Fruit fly (Drosophila melanogaster): ENCODE measurements around the gene CG33928.

CG33928 gene

dm6 chr2L:17427929-17428456, 8.4 kb downstream of the CG33928 start (continued):
- no peak for TF ChIP-seq ato (GFP tag; IDR thresholded peaks at IDR 0.05; ENCODE audit: partially characterized antibody)
- TF ChIP-seq crp (GFP tag; optimal IDR thresholded peaks at IDR 0.05): no peak
- no peak for TF ChIP-seq CG1647 (GFP tag; optimal IDR thresholded peaks at IDR 0.05)
- no peak for TF ChIP-seq CG11696 (GFP tag; IDR thresholded peaks at IDR 0.05)
- TF ChIP-seq abd-A (tag; optimal IDR thresholded peaks at IDR 0.05): peak; percentile 46
- no peak for TF ChIP-seq CG2712 (tag; optimal IDR thresholded peaks at IDR 0.05)
- no peak for TF ChIP-seq inv (GFP tag; IDR thresholded peaks at IDR 0.05; ENCODE audit: partially characterized antibody)
- no peak for TF ChIP-seq CG4854 (GFP tag; optimal IDR thresholded peaks at IDR 0.05)
- TF ChIP-seq CG8765 (GFP tag; IDR thresholded peaks at IDR 0.05): no peak
- no peak for TF ChIP-seq exex (tag; optimal IDR thresholded peaks at IDR 0.05)
- TF ChIP-seq Hr39 (optimal IDR thresholded peaks at IDR 0.05): no peak
- TF ChIP-seq CG11723 (GFP tag; optimal IDR thresholded peaks at IDR 0.05): no peak
- no peak for TF ChIP-seq az2 (GFP tag; optimal IDR thresholded peaks at IDR 0.05)
- no peak for TF ChIP-seq CG7556 (GFP tag; optimal IDR thresholded peaks at IDR 0.05)
- peak; percentile 5 for TF ChIP-seq CG3407 (GFP tag; optimal IDR thresholded peaks at IDR 0.05)
- no peak for TF ChIP-seq pan (optimal IDR thresholded peaks at IDR 0.05)
- TF ChIP-seq pan (GFP tag; optimal IDR thresholded peaks at IDR 0.05 in 1 of 2, IDR thresholded peaks at IDR 0.05 in 1 of 2): no peak
- TF ChIP-seq Side (GFP tag; optimal IDR thresholded peaks at IDR 0.05): no peak
- TF ChIP-seq ro (GFP tag; IDR thresholded peaks at IDR 0.05): no peak
- no peak for TF ChIP-seq dimm (GFP tag; IDR thresholded peaks at IDR 0.05)
- TF ChIP-seq Drgx (GFP tag; IDR thresholded peaks at IDR 0.05): peak; percentile 49; the same call in 1 of the 2 replicates
- TF ChIP-seq zen (tag; optimal IDR thresholded peaks at IDR 0.05): no peak
- no peak for TF ChIP-seq CG7357 (GFP tag; IDR thresholded peaks at IDR 0.05)
- TF ChIP-seq CG1024 (GFP tag; IDR thresholded peaks at IDR 0.05): 0 out of 2 replicates have a peak, but pooled peaks have one; percentile 35
- TF ChIP-seq mld (GFP tag; IDR thresholded peaks at IDR 0.05; ENCODE audit: partially characterized antibody): 0 out of 3 replicates have a peak, but pooled peaks have one; percentile 26
- TF ChIP-seq caup (GFP tag; optimal IDR thresholded peaks at IDR 0.05; ENCODE audit: severe bottlenecking): peak; percentile 36
- TF ChIP-seq Pdp1 (GFP tag; optimal IDR thresholded peaks at IDR 0.05): peak in 1 of 2 experiments; percentile 53
- TF ChIP-seq ems (GFP tag; optimal IDR thresholded peaks at IDR 0.05): no peak
- no peak for TF ChIP-seq fd96Cb (tag; optimal IDR thresholded peaks at IDR 0.05)
- TF ChIP-seq tgo (GFP tag; IDR thresholded peaks at IDR 0.05): 0 out of 3 replicates have a peak, but pooled peaks have one; percentile 24
- peak; percentile 20; the same call in 1 of the 3 replicates for TF ChIP-seq ci (GFP tag; IDR thresholded peaks at IDR 0.05)
- TF ChIP-seq H2.0 (GFP tag; IDR thresholded peaks at IDR 0.05): no peak
- no peak for TF ChIP-seq Tbp (GFP tag; optimal IDR thresholded peaks at IDR 0.05)
- no peak; the same call in 1 of the 2 replicates for TF ChIP-seq MBD-R2 (GFP tag; IDR thresholded peaks at IDR 0.05)
- no peak for TF ChIP-seq Hr51 (GFP tag; optimal IDR thresholded peaks at IDR 0.05)
- TF ChIP-seq NfI (GFP tag; optimal IDR thresholded peaks at IDR 0.05): no peak
- TF ChIP-seq mirr (GFP tag; optimal IDR thresholded peaks at IDR 0.05): peak; percentile 18
- no peak for TF ChIP-seq pfk (GFP tag; optimal IDR thresholded peaks at IDR 0.05)
- TF ChIP-seq Awh (GFP tag; IDR thresholded peaks at IDR 0.05): no peak
- 0 out of 2 replicates have a peak, but pooled peaks have one; percentile 20 for TF ChIP-seq Atf6 (GFP tag; IDR thresholded peaks at IDR 0.05)
- TF ChIP-seq Meics (GFP tag; optimal IDR thresholded peaks at IDR 0.05): peak; percentile 10
- no peak for TF ChIP-seq Dp (GFP tag; optimal IDR thresholded peaks at IDR 0.05)
- TF ChIP-seq Oaz (GFP tag; IDR thresholded peaks at IDR 0.05): no peak
- TF ChIP-seq CG8290 (GFP tag; optimal IDR thresholded peaks at IDR 0.05): no peak
- peak in 1 of 2 experiments; percentile 49 for TF ChIP-seq CG8290 (tag; optimal IDR thresholded peaks at IDR 0.05)
- TF ChIP-seq CG7786 (GFP tag; optimal IDR thresholded peaks at IDR 0.05): no peak
- TF ChIP-seq yki (optimal IDR thresholded peaks at IDR 0.05): no peak
- TF ChIP-seq CG11504 (tag; optimal IDR thresholded peaks at IDR 0.05): peak; percentile 22
- TF ChIP-seq chinmo (GFP tag; IDR thresholded peaks at IDR 0.05; ENCODE audit: partially characterized antibody): peak; percentile 98
- TF ChIP-seq chm (GFP tag; IDR thresholded peaks at IDR 0.05): no peak; the same call in 1 of the 2 replicates
- TF ChIP-seq CG12299 (tag; optimal IDR thresholded peaks at IDR 0.05): no peak
